Fruit fly (Drosophila melanogaster) whole organism, embryonic: ENCODE measurements around the gene Nup153.
A peak's percentile ranks its signal among the peaks of the same experiment; 100 is the strongest.

Source experiments
- Blimp-1 ChIP-seq: fragments of 200-800 bp; sonication (Bioruptor generic); optimal IDR thresholded peaks from 3 replicates; lab custom pipeline; 2018; ENCODE audit warnings: missing biosample characterization, missing genetic modification characterization, mild to moderate bottlenecking, moderate library complexity, missing genetic modification reagents
- CG10147 ChIP-seq: fragments of 200-800 bp; sonication (Bioruptor generic); optimal IDR thresholded peaks from 2 replicates; lab custom pipeline; 2019; ENCODE audit warnings: missing biosample characterization, mild to moderate bottlenecking, missing genetic modification characterization, moderate library complexity
- CG10209 ChIP-seq: fragments of 200-800 bp; sonication (Bioruptor generic); optimal IDR thresholded peaks from 3 replicates; lab custom pipeline; 2017; ENCODE audit warnings: missing biosample characterization, mild to moderate bottlenecking, missing genetic modification characterization, missing genetic modification reagents
- CG10543 ChIP-seq: fragments of 200-800 bp; sonication (Bioruptor generic); optimal IDR thresholded peaks from 3 replicates; lab custom pipeline; 2017; ENCODE audit warnings: missing biosample characterization, mild to moderate bottlenecking, missing genetic modification characterization, moderate library complexity
- CG11560 ChIP-seq: fragments of 200-800 bp; sonication (Bioruptor generic); IDR thresholded peaks from 3 replicates; pipeline ENCODE4 v1.3.6; 2022; ENCODE audit warnings: missing biosample characterization, missing genetic modification characterization
- CG12104 ChIP-seq: fragments of 200-800 bp; sonication (Bioruptor generic); optimal IDR thresholded peaks from 3 replicates; lab custom pipeline; 2016; ENCODE audit warnings: missing biosample characterization, missing genetic modification characterization
- CG13424 ChIP-seq: fragments of 200-800 bp; sonication (Bioruptor generic); optimal IDR thresholded peaks from 2 replicates; lab custom pipeline; 2019; ENCODE audit warnings: missing biosample characterization, mild to moderate bottlenecking, missing genetic modification characterization, moderate library complexity
- CG1529 ChIP-seq: fragments of 200-800 bp; sonication (Bioruptor generic); optimal IDR thresholded peaks from 3 replicates; lab custom pipeline; 2018; ENCODE audit warnings: missing biosample characterization, missing genetic modification characterization
- CG18011 ChIP-seq: fragments of 200-800 bp; sonication (Bioruptor generic); optimal IDR thresholded peaks from 2 replicates; lab custom pipeline; 2017; ENCODE audit warnings: missing biosample characterization, missing genetic modification characterization, mild to moderate bottlenecking, moderate library complexity, missing genotype
- CG3838 ChIP-seq: fragments of 200-800 bp; sonication (Bioruptor generic); optimal IDR thresholded peaks from 3 replicates; lab custom pipeline; 2016; ENCODE audit warnings: missing biosample characterization, missing genetic modification characterization
- CG4404 ChIP-seq: fragments of 200-800 bp; sonication (Bioruptor generic); IDR thresholded peaks from 2 replicates; pipeline ENCODE4 v1.3.6; 2022; ENCODE audit warnings: missing biosample characterization, missing genetic modification characterization
- CG7556 ChIP-seq: fragments of 200-800 bp; sonication (Bioruptor generic); optimal IDR thresholded peaks from 2 replicates; lab custom pipeline; 2017; ENCODE audit warnings: missing biosample characterization, mild to moderate bottlenecking, missing genetic modification characterization
- CG8359 ChIP-seq: fragments of 200-800 bp; sonication (Bioruptor generic); optimal IDR thresholded peaks from 2 replicates; lab custom pipeline; 2017; ENCODE audit warnings: missing biosample characterization, mild to moderate bottlenecking, missing genetic modification characterization, borderline replicate concordance
- CG9727 ChIP-seq: fragments of 200-800 bp; sonication (Bioruptor generic); optimal IDR thresholded peaks from 3 replicates; lab custom pipeline; 2017; ENCODE audit warnings: missing biosample characterization, mild to moderate bottlenecking, missing genetic modification characterization
- D ChIP-seq, 2 experiments: fragments of 200-800 bp in 1 of 2; fragments of >200 bp in 1 of 2; sonication (Bioruptor generic) in 1 of 2; optimal IDR thresholded peaks; 2 replicates in 1 of 2; 3 replicates in 1 of 2; lab custom pipeline; 2017; ENCODE audit warnings: mild to moderate bottlenecking in 1 of 2, missing biosample characterization in 1 of 2, missing genetic modification characterization in 1 of 2, missing genetic modification reagents in 1 of 2
- Dad ChIP-seq: fragments of 200-800 bp; sonication (Bioruptor generic); optimal IDR thresholded peaks from 3 replicates; lab custom pipeline; 2016; ENCODE audit warnings: missing biosample characterization, missing genetic modification characterization
- Dip3 ChIP-seq: fragments of 200-800 bp; sonication (Bioruptor generic); optimal IDR thresholded peaks from 3 replicates; lab custom pipeline; 2016; ENCODE audit warnings: missing biosample characterization, missing genetic modification characterization
- Dref ChIP-seq: fragments of 200-800 bp; sonication (Bioruptor generic); IDR thresholded peaks from 2 replicates; pipeline ENCODE4 v1.3.6; 2022; ENCODE audit warnings: missing biosample characterization, missing genetic modification characterization
- Ets65A ChIP-seq: fragments of 200-800 bp; sonication (Bioruptor generic); peaks from one replicate; lab custom pipeline; 2016; ENCODE audit warnings: missing biosample characterization, missing genetic modification characterization
- Fer3 ChIP-seq: fragments of 200-800 bp; sonication (Bioruptor generic); optimal IDR thresholded peaks from 2 replicates; lab custom pipeline; 2018; ENCODE audit warnings: missing biosample characterization, mild to moderate bottlenecking, missing genetic modification characterization, moderate library complexity
- HLH4C ChIP-seq: fragments of 200-800 bp; sonication (Bioruptor generic); IDR thresholded peaks from 3 replicates; pipeline ENCODE4 v1.3.6; 2022; ENCODE audit warnings: missing biosample characterization, missing genetic modification characterization; ENCODE audit not compliant: partially characterized antibody
- Hey ChIP-seq: fragments of 200-800 bp; sonication (Bioruptor generic); optimal IDR thresholded peaks from 3 replicates; lab custom pipeline; 2018; ENCODE audit warnings: missing biosample characterization, mild to moderate bottlenecking, missing genetic modification characterization
- Hr78 ChIP-seq, 2 experiments: fragments of 200-800 bp in 1 of 2; fragments of >200 bp in 1 of 2; sonication (Bioruptor generic) in 1 of 2; optimal IDR thresholded peaks; 2 replicates each; lab custom pipeline; 2017 to 2019; ENCODE audit warnings: missing biosample characterization in 2 of 2, missing genetic modification characterization in 2 of 2, mild to moderate bottlenecking in 1 of 2, moderate library complexity in 1 of 2
- Myb ChIP-seq: fragments of 200-800 bp; sonication (Bioruptor generic); optimal IDR thresholded peaks from 2 replicates; lab custom pipeline; 2016; ENCODE audit warnings: missing biosample characterization, missing genetic modification characterization
- NC2β ChIP-seq: fragments of 200-800 bp; sonication (Bioruptor generic); optimal IDR thresholded peaks from 2 replicates; lab custom pipeline; 2016; ENCODE audit warnings: missing biosample characterization, missing genetic modification characterization
- PHDP ChIP-seq: fragments of 200-800 bp; sonication (Bioruptor generic); optimal IDR thresholded peaks from 3 replicates; lab custom pipeline; 2018; ENCODE audit warnings: missing biosample characterization, mild to moderate bottlenecking, missing genetic modification characterization, moderate library complexity
- Ssrp ChIP-seq: fragments of 200-800 bp; sonication (Bioruptor generic); optimal IDR thresholded peaks from 2 replicates; lab custom pipeline; 2018; ENCODE audit warnings: missing biosample characterization, mild to moderate bottlenecking, missing genetic modification characterization, moderate library complexity
- Xbp1 ChIP-seq: fragments of 200-800 bp; sonication (Bioruptor generic); optimal IDR thresholded peaks from 3 replicates; lab custom pipeline; 2016; ENCODE audit warnings: missing biosample characterization, mild to moderate bottlenecking, missing genetic modification characterization
- abd-A ChIP-seq: fragments of 200-800 bp; sonication (Bioruptor generic); optimal IDR thresholded peaks from 3 replicates; lab custom pipeline; 2019; ENCODE audit warnings: missing biosample characterization, mild to moderate bottlenecking, missing genetic modification characterization, moderate library complexity
- ap ChIP-seq: fragments of 200-800 bp; sonication (Bioruptor generic); IDR thresholded peaks from 2 replicates; pipeline ENCODE4 v1.3.6; 2022; ENCODE audit warnings: missing biosample characterization, missing genetic modification characterization
- bcd ChIP-seq: fragments of 200-800 bp; sonication (Bioruptor generic); optimal IDR thresholded peaks from 2 replicates; lab custom pipeline; 2017; ENCODE audit warnings: missing biosample characterization, mild to moderate bottlenecking, missing genetic modification characterization
- chm ChIP-seq: fragments of 200-800 bp; sonication (Bioruptor generic); IDR thresholded peaks from 2 replicates; pipeline ENCODE4 v1.3.6; 2022; ENCODE audit warnings: missing biosample characterization, missing genetic modification characterization
- chn ChIP-seq: fragments of 200-800 bp; sonication (Bioruptor generic); optimal IDR thresholded peaks from 2 replicates; lab custom pipeline; 2016; ENCODE audit warnings: missing biosample characterization, missing genetic modification characterization
- crol ChIP-seq: fragments of 200-800 bp; sonication (Bioruptor generic); IDR thresholded peaks from 2 replicates; pipeline ENCODE4 v1.3.6; 2022; ENCODE audit warnings: missing biosample characterization, missing genetic modification characterization
- fd3F ChIP-seq: fragments of 200-800 bp; sonication (Bioruptor generic); optimal IDR thresholded peaks from 2 replicates; lab custom pipeline; 2018; ENCODE audit warnings: missing biosample characterization, mild to moderate bottlenecking, missing genetic modification characterization, moderate library complexity
- fd64A ChIP-seq: fragments of 200-800 bp; sonication (Bioruptor generic); optimal IDR thresholded peaks from 3 replicates; lab custom pipeline; 2018; ENCODE audit warnings: missing biosample characterization, mild to moderate bottlenecking, missing genetic modification characterization
- gce ChIP-seq: fragments of 200-800 bp; sonication (Bioruptor generic); IDR thresholded peaks from 3 replicates; pipeline ENCODE4 v1.3.6; 2022; ENCODE audit warnings: missing biosample characterization, missing genetic modification characterization
- gem ChIP-seq: fragments of 200-800 bp; sonication (Bioruptor generic); optimal IDR thresholded peaks from 2 replicates; lab custom pipeline; 2019; ENCODE audit warnings: missing biosample characterization, mild to moderate bottlenecking, missing genetic modification characterization, moderate library complexity
- klu ChIP-seq: fragments of 200-800 bp; sonication (Bioruptor generic); IDR thresholded peaks from 2 replicates; pipeline ENCODE4 v1.3.6; 2022; ENCODE audit warnings: missing biosample characterization, missing genetic modification characterization
- kni ChIP-seq: fragments of 200-800 bp; sonication (Bioruptor generic); optimal IDR thresholded peaks from 3 replicates; lab custom pipeline; 2017; ENCODE audit warnings: mild to moderate bottlenecking, missing biosample characterization, missing genetic modification reagents, missing genetic modification characterization
- lov ChIP-seq, 2 experiments: fragments of 200-800 bp in 1 of 2; fragments of >200 bp in 1 of 2; sonication (Bioruptor generic) in 1 of 2; IDR thresholded peaks in 1 of 2; optimal IDR thresholded peaks in 1 of 2; 2 replicates in 1 of 2; 3 replicates in 1 of 2; pipeline versions ENCODE4 v1.3.6 to Lab custom; 2017 to 2022; ENCODE audit warnings: missing biosample characterization in 1 of 2, missing genetic modification characterization in 1 of 2
- pita ChIP-seq: fragments of 200-800 bp; sonication (Bioruptor generic); optimal IDR thresholded peaks from 2 replicates; lab custom pipeline; 2017; ENCODE audit warnings: missing biosample characterization, mild to moderate bottlenecking, missing genetic modification characterization
- slp2 ChIP-seq: fragments of 200-800 bp; sonication (Bioruptor generic); optimal IDR thresholded peaks from 2 replicates; lab custom pipeline; 2016; ENCODE audit warnings: missing biosample characterization, missing genetic modification characterization
- ssp ChIP-seq: fragments of 200-800 bp; sonication (Bioruptor generic); IDR thresholded peaks from 2 replicates; pipeline ENCODE4 v1.3.6; 2022; ENCODE audit warnings: missing biosample characterization, missing genetic modification characterization
- sug ChIP-seq: fragments of 200-800 bp; optimal IDR thresholded peaks from 2 replicates; lab custom pipeline; 2019; ENCODE audit warnings: missing biosample characterization, mild to moderate bottlenecking, missing genetic modification characterization, moderate library complexity
- tll ChIP-seq, 2 experiments: fragments of 200-800 bp in 1 of 2; fragments of >200 bp in 1 of 2; sonication (Bioruptor generic) in 1 of 2; optimal IDR thresholded peaks; 2 replicates each; lab custom pipeline; 2017 to 2019; ENCODE audit warnings: missing biosample characterization in 2 of 2, missing genetic modification characterization in 2 of 2, mild to moderate bottlenecking in 1 of 2, moderate library complexity in 1 of 2
- trh ChIP-seq: fragments of 200-800 bp; sonication (Bioruptor generic); optimal IDR thresholded peaks from 2 replicates; lab custom pipeline; 2016; ENCODE audit warnings: missing biosample characterization, missing genetic modification characterization
- twi ChIP-seq: fragments of 200-800 bp; optimal IDR thresholded peaks from 2 replicates; lab custom pipeline; 2019; ENCODE audit warnings: missing biosample characterization, mild to moderate bottlenecking, missing genetic modification characterization, moderate library complexity
- vvl ChIP-seq: fragments of 200-800 bp; sonication (Bioruptor generic); IDR thresholded peaks from 2 replicates; pipeline ENCODE4 v1.3.6; 2022; ENCODE audit warnings: missing biosample characterization, missing genetic modification characterization

Gene Nup153

DNA sequence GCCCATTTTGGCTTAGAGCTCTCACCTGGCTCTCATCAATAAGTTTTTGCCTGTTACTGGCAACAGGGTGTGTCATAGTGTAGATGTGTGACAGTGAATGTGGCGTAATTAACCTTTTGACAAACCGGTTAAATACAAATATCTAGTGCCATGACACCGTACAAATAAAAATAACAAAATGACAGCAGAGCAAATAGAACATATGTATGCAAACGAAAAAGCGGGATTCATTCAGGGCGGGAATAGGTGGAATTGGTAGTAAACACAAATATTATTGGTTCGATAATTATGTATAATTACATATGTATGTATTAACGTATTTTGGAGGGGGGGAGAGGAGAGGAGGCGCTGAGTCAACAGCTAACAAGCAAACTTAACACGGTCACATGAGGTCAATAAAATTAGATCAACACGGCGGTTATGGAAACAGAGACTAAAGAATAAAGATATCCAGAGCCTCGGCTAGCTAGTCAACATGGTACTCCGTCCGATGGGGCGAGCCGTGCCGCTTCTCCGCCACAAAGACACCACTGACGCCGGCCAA is 2.7 kb upstream of the Nup153 start (continued):
- no peak for TF ChIP-seq pita (GFP tag; lab: Kevin White, UChicago)
- TF ChIP-seq CG11560 (tag; lab: Robert Waterston, UW), result no peak
- peak; percentile 30 for TF ChIP-seq fd64A
- no peak for TF ChIP-seq Dad (GFP tag; lab: Kevin White, UChicago)
- TF ChIP-seq CG10543, result peak; percentile 23
- no peak for TF ChIP-seq tll (GFP tag; optimal IDR thresholded peaks at IDR 0.05; lab: Kevin White, UChicago)
- no peak for TF ChIP-seq slp2 (GFP tag; lab: Kevin White, UChicago)
- TF ChIP-seq NC2β (GFP tag; lab: Kevin White, UChicago), result no peak
- TF ChIP-seq CG13424 (tag; lab: Kevin White, UChicago), result no peak
- TF ChIP-seq Ets65A (GFP tag; lab: Kevin White, UChicago), result peak; percentile 56
- no peak for TF ChIP-seq CG3838 (GFP tag; lab: Kevin White, UChicago)
- no peak for TF ChIP-seq gce
- no peak for TF ChIP-seq ssp (GFP tag; lab: Robert Waterston, UW)
- TF ChIP-seq kni, result peak; percentile 36
- no peak for TF ChIP-seq ap
- no peak for TF ChIP-seq abd-A
- TF ChIP-seq chn (GFP tag; lab: Kevin White, UChicago), result no peak
- no peak for TF ChIP-seq sug
- no peak for TF ChIP-seq CG4404 (GFP tag; lab: Robert Waterston, UW)
- TF ChIP-seq twi (tag; lab: Kevin White, UChicago), result no peak
- TF ChIP-seq CG8359 (GFP tag; lab: Kevin White, UChicago), result no peak
- TF ChIP-seq chm (GFP tag; lab: Robert Waterston, UW), result no peak
- no peak for TF ChIP-seq CG1529 (GFP tag; lab: Kevin White, UChicago)
- peak; percentile 35; the same call in 1 of the 2 replicates for TF ChIP-seq crol (GFP tag; lab: Robert Waterston, UW)
- TF ChIP-seq Hey (tag; lab: Kevin White, UChicago), result no peak
- no peak for TF ChIP-seq lov (optimal IDR thresholded peaks at IDR 0.05; lab: Kevin White, UChicago)
- no peak for TF ChIP-seq lov (GFP tag; IDR thresholded peaks at IDR 0.05; lab: Robert Waterston, UW)
- TF ChIP-seq bcd, result no peak
- TF ChIP-seq Hr78 (GFP tag; optimal IDR thresholded peaks at IDR 0.05; lab: Kevin White, UChicago), result peak in 1 of 2 experiments; percentile 89
- TF ChIP-seq CG18011, result no peak
- no peak for TF ChIP-seq trh (GFP tag; lab: Kevin White, UChicago)
- no peak for TF ChIP-seq HLH4C (GFP tag; lab: Robert Waterston, UW)
- no peak for TF ChIP-seq klu (GFP tag; lab: Robert Waterston, UW)
- TF ChIP-seq Myb (GFP tag; lab: Kevin White, UChicago), result no peak
- no peak for TF ChIP-seq Dip3 (GFP tag; lab: Kevin White, UChicago)
- TF ChIP-seq gem (tag; lab: Kevin White, UChicago), result no peak
- no peak for TF ChIP-seq PHDP (tag; lab: Kevin White, UChicago)
- no peak for TF ChIP-seq CG12104 (GFP tag; lab: Kevin White, UChicago)
- TF ChIP-seq Dref, result no peak
- TF ChIP-seq CG9727, result no peak
- no peak for TF ChIP-seq CG7556 (GFP tag; lab: Kevin White, UChicago)
- no peak for TF ChIP-seq Blimp-1 (GFP tag; lab: Kevin White, UChicago)
- no peak for TF ChIP-seq Ssrp (tag; lab: Kevin White, UChicago)
- no peak for TF ChIP-seq vvl (GFP tag; lab: Robert Waterston, UW)
- no peak for TF ChIP-seq CG10147 (GFP tag; lab: Kevin White, UChicago)
- no peak for TF ChIP-seq Fer3 (tag; lab: Kevin White, UChicago)
- TF ChIP-seq D (optimal IDR thresholded peaks at IDR 0.05; lab: Kevin White, UChicago), result no peak
- TF ChIP-seq D (GFP tag; optimal IDR thresholded peaks at IDR 0.05; lab: Kevin White, UChicago), result no peak
- no peak for TF ChIP-seq fd3F (GFP tag; lab: Kevin White, UChicago)
- no peak for TF ChIP-seq CG10209 (GFP tag; lab: Kevin White, UChicago)
- no peak for TF ChIP-seq Xbp1
